Fruit fly (Drosophila melanogaster): ENCODE measurements around the gene Pink1.

DNA sequence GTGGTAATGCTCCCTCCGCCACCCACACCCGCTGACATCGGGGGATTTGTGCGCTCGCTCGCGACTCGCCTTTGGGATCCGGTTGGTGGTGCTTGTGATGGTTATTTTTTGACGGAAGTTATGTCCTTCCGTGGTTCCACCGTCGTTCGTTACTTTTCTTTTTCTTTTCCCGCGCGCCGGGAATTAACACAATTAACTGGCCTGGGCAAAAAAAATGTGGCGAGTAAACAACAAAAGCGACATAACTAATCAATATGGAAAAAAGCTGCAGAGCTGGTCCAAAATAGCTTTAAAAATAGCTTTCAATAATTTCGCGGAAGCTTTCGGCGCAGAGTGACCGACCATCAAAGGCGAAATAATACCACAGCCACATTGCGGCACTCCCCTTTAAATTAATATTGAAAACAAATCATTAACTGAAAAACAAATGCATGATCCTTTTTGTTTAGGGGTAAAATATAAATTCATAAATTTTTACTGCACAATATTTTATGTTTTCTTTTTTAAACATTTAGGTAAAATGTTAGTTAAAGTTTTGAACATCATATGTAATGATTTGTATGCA, 14.7 kb downstream of the Pink1 start, which contains the start of gene CG14440:
- TF ChIP-seq usp (GFP tag; optimal IDR thresholded peaks at IDR 0.05) (no peak), psq (optimal IDR thresholded peaks at IDR 0.05) (no peak), EcR (GFP tag; optimal IDR thresholded peaks at IDR 0.05) (no peak), CG8478 (optimal IDR thresholded peaks at IDR 0.05) (no peak), Dll (optimal IDR thresholded peaks at IDR 0.05) (no peak)

All from whole organism.